Fruit fly (Drosophila melanogaster) whole organism, wandering third instar larva: ENCODE measurements around the gene sba.

Experiments used
- Abd-B ChIP-seq: fragments of >200 bp; optimal IDR thresholded peaks from 2 replicates; lab custom pipeline; 2017; ENCODE audit warnings: missing biosample characterization, missing genetic modification characterization
- CrebA ChIP-seq: fragments of 200-800 bp; sonication (Bioruptor generic); optimal IDR thresholded peaks from 2 replicates; lab custom pipeline; 2016; ENCODE audit warnings: missing biosample characterization, mild to moderate bottlenecking, missing genetic modification characterization, borderline replicate concordance
- HLH106 ChIP-seq: fragments of 200-800 bp; optimal IDR thresholded peaks from 3 replicates; lab custom pipeline; 2019; ENCODE audit warnings: missing biosample characterization, mild to moderate bottlenecking, missing genetic modification characterization, moderate library complexity
- Mio ChIP-seq: sonication (Bioruptor generic); optimal IDR thresholded peaks from 2 replicates; lab custom pipeline; 2016; ENCODE audit warnings: missing biosample characterization, missing genetic modification characterization
- fru ChIP-seq: fragments of 200-800 bp; sonication (Bioruptor generic); optimal IDR thresholded peaks from 3 replicates; lab custom pipeline; 2016; ENCODE audit warnings: missing biosample characterization, mild to moderate bottlenecking, missing genetic modification characterization
- psq ChIP-seq: fragments of 200-800 bp; sonication (Bioruptor generic); optimal IDR thresholded peaks from 3 replicates; lab custom pipeline; 2017; ENCODE audit warnings: missing biosample characterization, mild to moderate bottlenecking, missing genetic modification characterization, moderate library complexity

DNA sequence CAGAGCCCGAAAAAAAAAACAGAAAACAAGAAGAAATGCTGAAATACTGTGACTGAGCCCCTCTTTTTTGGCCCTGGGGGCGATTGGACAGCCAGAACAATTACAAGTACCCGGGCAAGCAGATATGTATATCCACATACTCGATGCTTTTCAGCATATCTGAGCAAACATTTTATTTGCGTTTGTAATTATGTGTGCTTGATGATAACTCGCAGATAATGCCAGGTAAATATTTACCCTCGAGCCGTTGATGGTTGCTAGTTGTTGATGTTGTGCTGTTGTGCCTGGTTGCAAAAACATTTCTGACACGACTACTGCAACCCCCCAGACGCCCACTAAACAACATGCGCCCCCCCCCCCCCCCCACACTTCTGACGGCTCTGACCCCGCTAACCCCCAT, 3.4 kb downstream of the sba start:
- TF ChIP-seq psq (GFP tag; lab: Kevin White, UChicago) (no peak), Mio (GFP tag; lab: Kevin White, UChicago) (no peak), HLH106 (tag; lab: Kevin White, UChicago) (no peak), CrebA (GFP tag; lab: Kevin White, UChicago) (no peak), fru (GFP tag; lab: Kevin White, UChicago) (no peak), Abd-B (GFP tag; lab: Kevin White, UChicago) (no peak)
